Fruit fly (Drosophila melanogaster): ENCODE results near the gene CG33721.
A peak's percentile ranks its signal among the peaks of the same experiment; 100 is the strongest.

- TF ChIP-seq usp (GFP tag; optimal IDR thresholded peaks at IDR 0.05) (no peak), Dll (optimal IDR thresholded peaks at IDR 0.05) (no peak), EcR (GFP tag; optimal IDR thresholded peaks at IDR 0.05) (peak in 1 of 2 experiments; percentile 29), psq (optimal IDR thresholded peaks at IDR 0.05) (no peak), pan (optimal IDR thresholded peaks at IDR 0.05) (no peak), CG8478 (optimal IDR thresholded peaks at IDR 0.05) (no peak)
Measured at dm6 chr3R:22351396-22351795, 20.5 kb downstream of the CG33721 start, which contains the start of gene rdhB.

Measured in whole organism.